Worm (Caenorhabditis elegans) whole organism, late embryonic: ENCODE results near the gene lin-54.

ENCODE experiments used
- C38D4.7 ChIP-seq: fragments of 200-800 bp; sonication (Bioruptor generic); optimal IDR thresholded peaks from 2 replicates; lab custom pipeline; 2018; ENCODE audit warnings: mild to moderate bottlenecking, missing genetic modification characterization, moderate library complexity, missing compliant biosample characterization
- K02D7.2 ChIP-seq: sonication (generic microtip); optimal IDR thresholded peaks from 2 replicates; lab custom pipeline; 2017; ENCODE audit warnings: mild to moderate bottlenecking, missing genetic modification characterization, missing compliant biosample characterization
- T23F11.4 ChIP-seq: fragments of 200-800 bp; sonication (Bioruptor generic); optimal IDR thresholded peaks from 2 replicates; lab custom pipeline; 2018; ENCODE audit warnings: mild to moderate bottlenecking, missing genetic modification characterization, missing compliant biosample characterization
- Y22D7AL.16 ChIP-seq: sonication (generic microtip); optimal IDR thresholded peaks from 2 replicates; lab custom pipeline; 2016; ENCODE audit warnings: missing genetic modification characterization, missing compliant biosample characterization
- ama-1 ChIP-seq: fragments of 150-350 bp; optimal IDR thresholded peaks from 2 replicates; lab custom pipeline; 2014
- ceh-14 ChIP-seq: sonication (generic microtip); optimal IDR thresholded peaks from 2 replicates; lab custom pipeline; 2016; ENCODE audit warnings: missing genotype, missing genetic modification characterization, missing compliant biosample characterization
- ceh-19 ChIP-seq: fragments of 200-800 bp; sonication (Bioruptor generic); optimal IDR thresholded peaks from 2 replicates; lab custom pipeline; 2018; ENCODE audit warnings: mild to moderate bottlenecking, missing genetic modification characterization, missing compliant biosample characterization
- ceh-22 ChIP-seq: sonication (generic microtip); optimal IDR thresholded peaks from 2 replicates; lab custom pipeline; 2017; ENCODE audit warnings: missing biosample characterization, missing genetic modification characterization
- ceh-31 ChIP-seq: sonication (generic microtip); optimal IDR thresholded peaks from 2 replicates; lab custom pipeline; 2016; ENCODE audit warnings: missing genetic modification characterization, missing compliant biosample characterization
- ceh-34 ChIP-seq: sonication (generic microtip); optimal IDR thresholded peaks from 2 replicates; lab custom pipeline; 2016; ENCODE audit warnings: mild to moderate bottlenecking, missing genetic modification characterization, missing compliant biosample characterization
- ceh-48 ChIP-seq: sonication (generic microtip); optimal IDR thresholded peaks from 2 replicates; lab custom pipeline; 2016; ENCODE audit warnings: missing genetic modification characterization, inconsistent platforms, missing compliant biosample characterization
- che-1 ChIP-seq: sonication (generic microtip); optimal IDR thresholded peaks from 2 replicates; lab custom pipeline; 2016; ENCODE audit warnings: mild to moderate bottlenecking, missing genetic modification characterization, missing compliant biosample characterization
- dmd-4 ChIP-seq: sonication (generic microtip); optimal IDR thresholded peaks from 2 replicates; lab custom pipeline; 2016; ENCODE audit warnings: borderline replicate concordance, missing genetic modification characterization, missing compliant biosample characterization
- elt-4 ChIP-seq: sonication (generic microtip); optimal IDR thresholded peaks from 2 replicates; lab custom pipeline; 2016; ENCODE audit warnings: missing genetic modification characterization, missing compliant biosample characterization
- fax-1 ChIP-seq: sonication (generic microtip); optimal IDR thresholded peaks from 2 replicates; lab custom pipeline; 2016; ENCODE audit warnings: missing genotype, missing genetic modification characterization, missing compliant biosample characterization
- fkh-10 ChIP-seq: fragments of 150-350 bp; optimal IDR thresholded peaks from 2 replicates; lab custom pipeline; 2014; ENCODE audit warnings: missing biosample characterization, missing genetic modification reagents, missing genetic modification characterization
- hlh-30 ChIP-seq: sonication (generic microtip); optimal IDR thresholded peaks from 2 replicates; lab custom pipeline; 2017; ENCODE audit warnings: antibody characterized with exemption, missing genetic modification characterization, missing compliant biosample characterization; ENCODE audit not compliant: insufficient read depth
- nfya-1 ChIP-seq: sonication (generic microtip); optimal IDR thresholded peaks from 2 replicates; lab custom pipeline; 2017; ENCODE audit warnings: missing genetic modification characterization, mild to moderate bottlenecking, missing compliant biosample characterization, antibody characterized with exemption, moderate library complexity
- pag-3 ChIP-seq: sonication (generic microtip); optimal IDR thresholded peaks from 2 replicates; lab custom pipeline; 2016; ENCODE audit warnings: missing compliant biosample characterization, missing genetic modification characterization, borderline replicate concordance
- pat-9 ChIP-seq: fragments of 200-800 bp; sonication (Bioruptor generic); optimal IDR thresholded peaks from 2 replicates; lab custom pipeline; 2018; ENCODE audit warnings: mild to moderate bottlenecking, missing genetic modification characterization, moderate library complexity, missing compliant biosample characterization
- pax-1 ChIP-seq: fragments of 150-350 bp; optimal IDR thresholded peaks from 2 replicates; lab custom pipeline; 2014; ENCODE audit warnings: missing biosample characterization, missing genetic modification characterization
- pha-4 ChIP-seq: fragments of 150-350 bp; optimal IDR thresholded peaks from 2 replicates; lab custom pipeline; 2018; ENCODE audit warnings: missing biosample characterization, missing genetic modification reagents, missing genetic modification characterization
- pqm-1 ChIP-seq: sonication (generic microtip); optimal IDR thresholded peaks from 2 replicates; lab custom pipeline; 2016; ENCODE audit warnings: missing genetic modification characterization, missing compliant biosample characterization
- ref-2 ChIP-seq: sonication (generic microtip); optimal IDR thresholded peaks from 2 replicates; lab custom pipeline; 2016; ENCODE audit warnings: missing genetic modification characterization, missing compliant biosample characterization
- rnt-1 ChIP-seq: sonication (generic microtip); optimal IDR thresholded peaks from 2 replicates; lab custom pipeline; 2016; ENCODE audit warnings: missing genetic modification characterization, missing compliant biosample characterization
- sdc-2 ChIP-seq: sonication (generic microtip); optimal IDR thresholded peaks from 2 replicates; lab custom pipeline; 2016; ENCODE audit warnings: missing genotype, missing genetic modification characterization, missing compliant biosample characterization
- sox-2 ChIP-seq: fragments of 200-800 bp; sonication (Bioruptor generic); IDR thresholded peaks from 2 replicates; pipeline ENCODE4 v1.3.6; 2022; ENCODE audit warnings: missing genetic modification reagents, missing genetic modification characterization, missing compliant biosample characterization
- tbx-7 ChIP-seq: sonication (generic microtip); optimal IDR thresholded peaks from 2 replicates; lab custom pipeline; 2016; ENCODE audit warnings: missing genotype, missing genetic modification characterization, missing compliant biosample characterization
- unc-3 ChIP-seq, 2 experiments: fragments of 200-800 bp in 1 of 2; sonication (Bioruptor generic) in 1 of 2; sonication (generic microtip) in 1 of 2; conservative IDR thresholded peaks in 1 of 2; optimal IDR thresholded peaks in 1 of 2; 2 replicates each; pipeline versions ENCODE4 v1.3.6 to Lab custom; 2016 to 2022; ENCODE audit warnings: missing compliant biosample characterization in 2 of 2, missing genetic modification characterization in 2 of 2, missing genetic modification reagents in 1 of 2
- unc-42 ChIP-seq: sonication (generic microtip); optimal IDR thresholded peaks from 2 replicates; lab custom pipeline; 2016; ENCODE audit warnings: missing genotype, missing genetic modification characterization, missing compliant biosample characterization
- unc-86 ChIP-seq: sonication (generic microtip); optimal IDR thresholded peaks from 2 replicates; lab custom pipeline; 2016; ENCODE audit warnings: missing genetic modification characterization, missing compliant biosample characterization

Gene lin-54

ce11 chrIV:13240842-13241143 lies at the start of gene lin-54:
TSS of gene lin-54 (plus strand) at chrIV:13241044.
- TF ChIP-seq pat-9 (tag; lab: Kevin White, UChicago) (no peak), dmd-4 (no peak), elt-4 (tag; lab: Kevin White, UChicago) (no peak), ceh-31 (tag; lab: Kevin White, UChicago) (no peak), pqm-1 (tag; lab: Kevin White, UChicago) (no peak), tbx-7 (tag; lab: Kevin White, UChicago) (no peak), ama-1 (lab: Kevin White, UChicago) (no peak), pha-4 (tag; lab: Kevin White, UChicago) (no peak), unc-3 (GFP tag; conservative IDR thresholded peaks at IDR 0.05; lab: Robert Waterston, UW) (no peak), unc-3 (tag; optimal IDR thresholded peaks at IDR 0.05; lab: Kevin White, UChicago) (no peak), pag-3 (tag; lab: Kevin White, UChicago) (no peak), unc-86 (tag; lab: Kevin White, UChicago) (no peak), ceh-22 (no peak)
- TF ChIP-seq, all 69 proteins: peak for 0

ce11 chrIV:13193239-13193638 lies 47.6 kb upstream of the lin-54 start, which contains the start of gene F58D2.5:
TSS of gene F58D2.5 (minus strand) at chrIV:13193339.
- TF ChIP-seq pag-3 (tag; lab: Kevin White, UChicago) = no peak
- no peak for TF ChIP-seq pax-1 (tag; lab: Kevin White, UChicago)
- TF ChIP-seq ceh-14 (tag; lab: Kevin White, UChicago) = no peak
- no peak for TF ChIP-seq ceh-48 (tag; lab: Kevin White, UChicago)
- no peak for TF ChIP-seq dmd-4
- no peak for TF ChIP-seq sox-2 (GFP tag; lab: Robert Waterston, UW)
- TF ChIP-seq nfya-1 (tag; lab: Kevin White, UChicago) = no peak
- TF ChIP-seq ceh-34 (tag; lab: Kevin White, UChicago) = no peak
- no peak for TF ChIP-seq rnt-1 (tag; lab: Kevin White, UChicago)

- no peak for TF ChIP-seq fax-1 (tag; lab: Kevin White, UChicago)
These were observed 43.6 kb upstream of the lin-54 start, which contains the start of gene C48D1.1 for ce11 chrIV:13197282-13197681. TSS of gene C48D1.1 (minus strand) at chrIV:13197382.

- TF ChIP-seq unc-42 (tag; lab: Kevin White, UChicago) = no peak
- TF ChIP-seq K02D7.2 = no peak
- no peak for TF ChIP-seq pat-9 (tag; lab: Kevin White, UChicago)
These were observed 36.8 kb upstream of the lin-54 start, which contains the start of gene ced-3 for ce11 chrIV:13204037-13204436. TSS of gene ced-3 (minus strand) at chrIV:13204137.

- TF ChIP-seq ref-2 (peak; percentile 16), C38D4.7 (GFP tag; lab: Kevin White, UChicago) (no peak), ceh-14 (tag; lab: Kevin White, UChicago) (no peak), T23F11.4 (GFP tag; lab: Kevin White, UChicago) (no peak), Y22D7AL.16 (tag; lab: Kevin White, UChicago) (no peak), fkh-10 (GFP tag; lab: Kevin White, UChicago) (no peak), che-1 (tag; lab: Kevin White, UChicago) (no peak), ceh-31 (tag; lab: Kevin White, UChicago) (peak; percentile 18), unc-3 (GFP tag; conservative IDR thresholded peaks at IDR 0.05; lab: Robert Waterston, UW) (no peak), unc-3 (tag; optimal IDR thresholded peaks at IDR 0.05; lab: Kevin White, UChicago) (no peak)
These were observed 35.0 kb upstream of the lin-54 start for ce11 chrIV:13205891-13206290.

ce11 chrIV:13209566-13209965 lies 31.3 kb upstream of the lin-54 start, which contains the start of gene C48D1.9:
TSS of gene C48D1.9 (minus strand) at chrIV:13209666.
- TF ChIP-seq ceh-14 (tag; lab: Kevin White, UChicago) (no peak), ceh-19 (no peak), T23F11.4 (GFP tag; lab: Kevin White, UChicago) (no peak), hlh-30 (tag; lab: Kevin White, UChicago) (no peak), sdc-2 (no peak)
